Fruit fly (Drosophila melanogaster) Kc167 (cell line): Measurements from ENCODE around the gene MESR6.

Experiments
- Myc ChIP-seq: fragments of >200 bp; optimal IDR thresholded peaks from 2 replicates; lab custom pipeline; 2017; ENCODE audit warnings: missing external identifiers
- h ChIP-seq: fragments of >200 bp; optimal IDR thresholded peaks from 3 replicates; lab custom pipeline; 2018; ENCODE audit warnings: missing external identifiers
- insv ChIP-seq: fragments of >200 bp; optimal IDR thresholded peaks from 3 replicates; lab custom pipeline; 2018; ENCODE audit warnings: missing external identifiers

- no peak for TF ChIP-seq insv
- no peak for TF ChIP-seq h (lab: Kevin White, UChicago)
- no peak for TF ChIP-seq Myc (lab: Kevin White, UChicago)
These were observed 12.4 kb upstream of the MESR6 start for dm6 chr3L:19079798-19080691.
